Worm (Caenorhabditis elegans) whole organism, L1 larva: Measurements from ENCODE around the gene F35H8.1.

ENCODE experiments used
- C16A3.4 ChIP-seq: fragments of 150-350 bp; optimal IDR thresholded peaks from 2 replicates; lab custom pipeline; 2014; ENCODE audit warnings: missing biosample characterization, missing genetic modification characterization
- F16B12.6 ChIP-seq: fragments of 150-350 bp; optimal IDR thresholded peaks from 2 replicates; lab custom pipeline; 2014; ENCODE audit warnings: missing biosample characterization, missing genetic modification characterization
- alr-1 ChIP-seq: fragments of 200-800 bp; sonication (Bioruptor generic); optimal IDR thresholded peaks from 2 replicates; lab custom pipeline; 2018; ENCODE audit warnings: borderline replicate concordance, mild to moderate bottlenecking, missing genetic modification characterization, missing compliant biosample characterization
- ama-1 ChIP-seq: fragments of 150-350 bp; optimal IDR thresholded peaks from 2 replicates; lab custom pipeline; 2014
- blmp-1 ChIP-seq: fragments of 150-350 bp; optimal IDR thresholded peaks from 2 replicates; lab custom pipeline; 2014; ENCODE audit warnings: missing biosample characterization, missing genetic modification characterization
- ceh-8 ChIP-seq: fragments of 200-800 bp; sonication (Bioruptor generic); optimal IDR thresholded peaks from 2 replicates; lab custom pipeline; 2018; ENCODE audit warnings: mild to moderate bottlenecking, missing genetic modification characterization, moderate library complexity, missing compliant biosample characterization
- ceh-82 ChIP-seq, 3 experiments: fragments of 150-350 bp in 1 of 3; sonication (generic microtip) in 2 of 3; optimal IDR thresholded peaks; 2 replicates each; lab custom pipeline; 2014 to 2017; ENCODE audit warnings: missing biosample characterization in 3 of 3, missing genetic modification characterization in 3 of 3
- ceh-88 ChIP-seq: fragments of 200-800 bp; sonication (Bioruptor generic); IDR thresholded peaks from 2 replicates; pipeline ENCODE4 v1.3.6; 2022; ENCODE audit warnings: missing genetic modification characterization, missing compliant biosample characterization
- ceh-90 ChIP-seq: sonication (generic microtip); optimal IDR thresholded peaks from 2 replicates; lab custom pipeline; 2016; ENCODE audit warnings: missing genetic modification characterization, missing compliant biosample characterization
- dpl-1 ChIP-seq, 3 experiments: fragments of 150-350 bp in 2 of 3; sonication (generic microtip) in 1 of 3; optimal IDR thresholded peaks; 2 replicates each; lab custom pipeline; 2014 to 2017; ENCODE audit warnings: missing biosample characterization in 3 of 3, missing genetic modification characterization in 3 of 3, missing genetic modification reagents in 3 of 3
- efl-1 ChIP-seq, 4 experiments: fragments of 150-350 bp; optimal IDR thresholded peaks in 3 of 4; peaks in 1 of 4; 1 replicate in 1 of 4; 2 replicates in 3 of 4; lab custom pipeline; 2014; ENCODE audit warnings: missing biosample characterization in 2 of 4, missing genetic modification characterization in 2 of 4, missing genetic modification reagents in 2 of 4
- efl-3 ChIP-seq: fragments of 200-800 bp; sonication (Bioruptor generic); optimal IDR thresholded peaks from 2 replicates; lab custom pipeline; 2018; ENCODE audit warnings: mild to moderate bottlenecking, missing genetic modification characterization, missing compliant biosample characterization
- elt-2 ChIP-seq: sonication (generic microtip); optimal IDR thresholded peaks from 2 replicates; lab custom pipeline; 2016; ENCODE audit warnings: missing genetic modification characterization, mild to moderate bottlenecking, inconsistent platforms, missing compliant biosample characterization, missing genetic modification reagents
- elt-3 ChIP-seq, 6 experiments: fragments of 150-350 bp in 1 of 6; sonication (generic microtip); optimal IDR thresholded peaks; 2 replicates each; lab custom pipeline; 2017 to 2018; ENCODE audit warnings: missing biosample characterization in 6 of 6, missing genetic modification characterization in 6 of 6, inconsistent platforms in 1 of 6
- fkh-10 ChIP-seq: sonication (generic microtip); optimal IDR thresholded peaks from 2 replicates; lab custom pipeline; 2017; ENCODE audit warnings: missing biosample characterization, missing genetic modification reagents, missing genetic modification characterization
- fkh-4 ChIP-seq: sonication (generic microtip); optimal IDR thresholded peaks from 2 replicates; lab custom pipeline; 2016; ENCODE audit warnings: missing compliant biosample characterization, missing genetic modification characterization, borderline replicate concordance
- grh-1 ChIP-seq: fragments of 200-800 bp; sonication (Bioruptor generic); IDR thresholded peaks from 2 replicates; pipeline ENCODE4 v1.3.6; 2022; ENCODE audit warnings: missing genetic modification reagents, missing genetic modification characterization, missing compliant biosample characterization
- hpl-2 ChIP-seq: fragments of 150-350 bp; optimal IDR thresholded peaks from 2 replicates; lab custom pipeline; 2014; ENCODE audit warnings: missing biosample characterization, missing genetic modification reagents, missing genetic modification characterization
- lin-13 ChIP-seq: fragments of 150-350 bp; optimal IDR thresholded peaks from 2 replicates; lab custom pipeline; 2014; ENCODE audit warnings: missing biosample characterization, missing genetic modification reagents, missing genetic modification characterization
- lin-14 ChIP-seq: fragments of 200-800 bp; sonication (Bioruptor generic); optimal IDR thresholded peaks from 2 replicates; lab custom pipeline; 2018; ENCODE audit warnings: mild to moderate bottlenecking, missing genetic modification characterization, moderate library complexity, missing compliant biosample characterization
- lin-35 ChIP-seq, 2 experiments: fragments of 150-350 bp; optimal IDR thresholded peaks; 2 replicates each; lab custom pipeline; 2014; ENCODE audit warnings: missing biosample characterization in 2 of 2, missing genetic modification characterization in 2 of 2, missing genetic modification reagents in 2 of 2
- lin-39 ChIP-seq: fragments of 150-350 bp; optimal IDR thresholded peaks from 2 replicates; lab custom pipeline; 2014; ENCODE audit warnings: missing biosample characterization, missing genetic modification reagents, missing genetic modification characterization
- mab-9 ChIP-seq: fragments of 200-800 bp; sonication (Bioruptor generic); IDR thresholded peaks from 2 replicates; pipeline ENCODE4 v1.3.6; 2022; ENCODE audit warnings: missing genetic modification reagents, missing genetic modification characterization, missing compliant biosample characterization
- mdl-1 ChIP-seq, 2 experiments: fragments of 150-350 bp; optimal IDR thresholded peaks; 2 replicates each; lab custom pipeline; 2014 to 2017; ENCODE audit warnings: missing biosample characterization in 2 of 2, missing genetic modification characterization in 2 of 2, inconsistent platforms in 1 of 2
- mef-2 ChIP-seq: fragments of 150-350 bp; optimal IDR thresholded peaks from 2 replicates; lab custom pipeline; 2014; ENCODE audit warnings: missing biosample characterization, missing genetic modification characterization
- mep-1 ChIP-seq: fragments of 150-350 bp; optimal IDR thresholded peaks from 2 replicates; lab custom pipeline; 2014; ENCODE audit warnings: missing biosample characterization, missing genetic modification characterization
- nhr-12 ChIP-seq: sonication (generic microtip); optimal IDR thresholded peaks from 2 replicates; lab custom pipeline; 2017; ENCODE audit warnings: missing biosample characterization, missing genetic modification characterization
- nhr-19 ChIP-seq: fragments of 200-800 bp; sonication (Bioruptor generic); conservative IDR thresholded peaks from 2 replicates; pipeline ENCODE4 v1.3.6; 2022; ENCODE audit warnings: missing genetic modification characterization, missing compliant biosample characterization
- nhr-20 ChIP-seq: sonication (generic microtip); optimal IDR thresholded peaks from 2 replicates; lab custom pipeline; 2016; ENCODE audit warnings: mild to moderate bottlenecking, missing genetic modification characterization, missing compliant biosample characterization
- nhr-237 ChIP-seq: fragments of 150-350 bp; optimal IDR thresholded peaks from 2 replicates; lab custom pipeline; 2014; ENCODE audit warnings: missing biosample characterization, missing genetic modification characterization
- nhr-47 ChIP-seq: sonication (generic microtip); optimal IDR thresholded peaks from 2 replicates; lab custom pipeline; 2016; ENCODE audit warnings: mild to moderate bottlenecking, missing genetic modification characterization, moderate library complexity, missing compliant biosample characterization
- nhr-71 ChIP-seq: sonication (generic microtip); optimal IDR thresholded peaks from 2 replicates; lab custom pipeline; 2016; ENCODE audit warnings: mild to moderate bottlenecking, missing genetic modification characterization, moderate library complexity, missing compliant biosample characterization
- nhr-76 ChIP-seq: sonication (generic microtip); optimal IDR thresholded peaks from 2 replicates; lab custom pipeline; 2017; ENCODE audit warnings: missing biosample characterization, missing genetic modification characterization
- nhr-84 ChIP-seq: sonication (generic microtip); optimal IDR thresholded peaks from 2 replicates; lab custom pipeline; 2017; ENCODE audit warnings: missing biosample characterization, missing genetic modification characterization
- nhr-85 ChIP-seq: sonication (generic microtip); peaks from one replicate; lab custom pipeline; 2016; ENCODE audit warnings: missing genetic modification characterization, inconsistent platforms, missing compliant biosample characterization
- pag-3 ChIP-seq: sonication (generic microtip); optimal IDR thresholded peaks from 2 replicates; lab custom pipeline; 2017; ENCODE audit warnings: missing genetic modification characterization, mild to moderate bottlenecking, missing compliant biosample characterization, antibody characterized with exemption, borderline replicate concordance; ENCODE audit not compliant: insufficient read depth
- pax-3 ChIP-seq: fragments of 200-800 bp; sonication (Bioruptor generic); optimal IDR thresholded peaks from 2 replicates; lab custom pipeline; 2018; ENCODE audit warnings: mild to moderate bottlenecking, missing genetic modification characterization, moderate library complexity, missing compliant biosample characterization
- pqm-1 ChIP-seq: sonication (generic microtip); optimal IDR thresholded peaks from 3 replicates; lab custom pipeline; 2017; ENCODE audit warnings: missing biosample characterization, missing genetic modification characterization
- snpc-4 ChIP-seq: fragments of 150-350 bp; optimal IDR thresholded peaks from 2 replicates; lab custom pipeline; 2014; ENCODE audit warnings: missing biosample characterization, missing genetic modification characterization
- snu-23 ChIP-seq: sonication (generic microtip); optimal IDR thresholded peaks from 2 replicates; lab custom pipeline; 2016; ENCODE audit warnings: missing genetic modification characterization, missing compliant biosample characterization
- tbx-2 ChIP-seq: sonication (generic microtip); optimal IDR thresholded peaks from 2 replicates; lab custom pipeline; 2016; ENCODE audit warnings: missing genetic modification characterization, missing compliant biosample characterization
- unc-130 ChIP-seq: fragments of 150-350 bp; optimal IDR thresholded peaks from 2 replicates; lab custom pipeline; 2017; ENCODE audit warnings: missing biosample characterization, missing genetic modification characterization, inconsistent platforms
- unc-30 ChIP-seq: sonication (generic microtip); optimal IDR thresholded peaks from 2 replicates; lab custom pipeline; 2017; ENCODE audit warnings: missing biosample characterization, missing genetic modification characterization
- unc-62 ChIP-seq: fragments of 150-350 bp; optimal IDR thresholded peaks from 2 replicates; lab custom pipeline; 2014; ENCODE audit warnings: missing biosample characterization, missing genetic modification reagents, missing genetic modification characterization
- unc-86 ChIP-seq: sonication (generic microtip); optimal IDR thresholded peaks from 2 replicates; lab custom pipeline; 2016; ENCODE audit warnings: missing genetic modification characterization, missing compliant biosample characterization
- vab-15 ChIP-seq: sonication (generic microtip); optimal IDR thresholded peaks from 2 replicates; lab custom pipeline; 2017; ENCODE audit warnings: missing genotype, mild to moderate bottlenecking, missing genetic modification characterization, missing compliant biosample characterization
- zip-4 ChIP-seq: fragments of 200-800 bp; sonication (Bioruptor generic); optimal IDR thresholded peaks from 2 replicates; lab custom pipeline; 2018; ENCODE audit warnings: mild to moderate bottlenecking, missing genetic modification characterization, moderate library complexity, missing compliant biosample characterization
- ztf-11 ChIP-seq, 2 experiments: sonication (generic microtip); optimal IDR thresholded peaks; 2 replicates each; lab custom pipeline; 2016 to 2017; ENCODE audit warnings: missing genetic modification characterization in 2 of 2, missing biosample characterization in 1 of 2, missing compliant biosample characterization in 1 of 2

Gene F35H8.1

ce11 chrII:9553179-9553578 lies at the start of gene F35H8.1:
Gene F35H8.1, minus strand, starts transcription at chrII:9553279.
- TF ChIP-seq hpl-2 (GFP tag; lab: Kevin White, UChicago) (no peak), lin-35 (GFP tag; optimal IDR thresholded peaks at IDR 0.05; lab: Kevin White, UChicago) (no peak), pag-3 (tag; lab: Kevin White, UChicago) (no peak), zip-4 (GFP tag; lab: Kevin White, UChicago) (no peak), nhr-19 (GFP tag; lab: Robert Waterston, UW) (no peak), ztf-11 (tag; optimal IDR thresholded peaks at IDR 0.05; lab: Kevin White, UChicago) (no peak), ceh-90 (tag; lab: Kevin White, UChicago) (no peak), dpl-1 (GFP tag; optimal IDR thresholded peaks at IDR 0.05; lab: Kevin White, UChicago) (no peak), F16B12.6 (tag; lab: Kevin White, UChicago) (no peak), elt-2 (tag; lab: Kevin White, UChicago) (no peak), fkh-4 (tag; lab: Kevin White, UChicago) (no peak), C16A3.4 (tag; lab: Kevin White, UChicago) (no peak), nhr-237 (tag; lab: Kevin White, UChicago) (no peak), ama-1 (lab: Kevin White, UChicago) (no peak)

ce11 chrII:9602566-9602965 lies 49.5 kb upstream of the F35H8.1 start:
- no peak for TF ChIP-seq unc-62
- TF ChIP-seq alr-1: no peak
- TF ChIP-seq snu-23 (GFP tag; lab: Kevin White, UChicago): peak; percentile 25
- no peak for TF ChIP-seq ceh-8
- TF ChIP-seq unc-30 (tag; lab: Kevin White, UChicago): no peak
- no peak for TF ChIP-seq mab-9 (GFP tag; lab: Robert Waterston, UW)
- TF ChIP-seq nhr-76 (tag; lab: Kevin White, UChicago): no peak
- TF ChIP-seq pag-3 (tag; lab: Kevin White, UChicago): no peak
- no peak for TF ChIP-seq unc-130 (tag; lab: Kevin White, UChicago)
- no peak for TF ChIP-seq ceh-88 (GFP tag; lab: Robert Waterston, UW)
- TF ChIP-seq mef-2 (tag; lab: Kevin White, UChicago): no peak
- TF ChIP-seq efl-3 (GFP tag; lab: Kevin White, UChicago): no peak
- TF ChIP-seq nhr-84 (tag; lab: Kevin White, UChicago): no peak
- no peak for TF ChIP-seq pqm-1 (tag; lab: Kevin White, UChicago)
- peak; percentile 76 for TF ChIP-seq blmp-1
- TF ChIP-seq nhr-12 (tag; lab: Kevin White, UChicago): no peak
- no peak for TF ChIP-seq vab-15 (tag; lab: Kevin White, UChicago)
- no peak for TF ChIP-seq ceh-82 (tag; optimal IDR thresholded peaks at IDR 0.05; lab: Kevin White, UChicago)
- TF ChIP-seq nhr-20 (tag; lab: Kevin White, UChicago): peak; percentile 55
- TF ChIP-seq elt-2 (tag; lab: Kevin White, UChicago): no peak
- TF ChIP-seq nhr-71 (tag; lab: Kevin White, UChicago): peak; percentile 45
- TF ChIP-seq lin-13 (GFP tag; lab: Kevin White, UChicago): no peak
- no peak for TF ChIP-seq elt-3 (tag; optimal IDR thresholded peaks at IDR 0.05; lab: Kevin White, UChicago)
- no peak for TF ChIP-seq C16A3.4 (tag; lab: Kevin White, UChicago)
- TF ChIP-seq lin-14: peak; percentile 5
- no peak for TF ChIP-seq pax-3
- peak; percentile 56 for TF ChIP-seq nhr-19 (GFP tag; lab: Robert Waterston, UW)
- no peak for TF ChIP-seq mdl-1 (tag; optimal IDR thresholded peaks at IDR 0.05; lab: Kevin White, UChicago)
- TF ChIP-seq mep-1 (tag; lab: Kevin White, UChicago): no peak
- TF ChIP-seq nhr-47 (tag; lab: Kevin White, UChicago): no peak
- no peak for TF ChIP-seq efl-1 (optimal IDR thresholded peaks at IDR 0.05; lab: Kevin White, UChicago)
- TF ChIP-seq efl-1 (GFP tag; optimal IDR thresholded peaks at IDR 0.05 in 1 of 2; lab: Kevin White, UChicago): peak in 1 of 2 experiments; percentile 50
- no peak for TF ChIP-seq ama-1 (lab: Kevin White, UChicago)
- TF ChIP-seq lin-39 (tag; lab: Kevin White, UChicago): no peak
- no peak for TF ChIP-seq fkh-4 (tag; lab: Kevin White, UChicago)
- TF ChIP-seq fkh-10 (GFP tag; lab: Kevin White, UChicago): no peak
- TF ChIP-seq nhr-237 (tag; lab: Kevin White, UChicago): no peak
- no peak for TF ChIP-seq snpc-4 (tag; lab: Kevin White, UChicago)
- no peak for TF ChIP-seq grh-1 (GFP tag; lab: Robert Waterston, UW)
- TF ChIP-seq nhr-85 (tag; lab: Kevin White, UChicago): peak; percentile 70
- no peak for TF ChIP-seq tbx-2 (tag; lab: Kevin White, UChicago)
- no peak for TF ChIP-seq unc-86
